Fruit fly (Drosophila melanogaster): Measurements from ENCODE around the gene Scsalpha1.

Gene Scsalpha1

dm6 chr3L:3855194-3855980 is 41.4 kb downstream of the Scsalpha1 start (continued):
- peak in 1 of 3 experiments; percentile 84 for TF ChIP-seq lola (GFP tag; optimal IDR thresholded peaks at IDR 0.05)
- no peak for TF ChIP-seq Gug (GFP tag; IDR thresholded peaks at IDR 0.05)
- TF ChIP-seq Dbx (GFP tag; IDR thresholded peaks at IDR 0.05): no peak
- TF ChIP-seq zf30C (GFP tag; optimal IDR thresholded peaks at IDR 0.05): peak; percentile 89
- no peak for TF ChIP-seq unc-4 (GFP tag; IDR thresholded peaks at IDR 0.05; ENCODE audit: partially characterized antibody)
- TF ChIP-seq bsh (GFP tag; optimal IDR thresholded peaks at IDR 0.05): peak in 1 of 2 experiments; percentile 82
- TF ChIP-seq CG2129 (GFP tag; IDR thresholded peaks at IDR 0.05; ENCODE audit: partially characterized antibody): no peak
- TF ChIP-seq kni (GFP tag; optimal IDR thresholded peaks at IDR 0.05): no peak
- peak; percentile 82 for TF ChIP-seq CG9727 (GFP tag; optimal IDR thresholded peaks at IDR 0.05)
- no peak for TF ChIP-seq CG3838 (GFP tag; optimal IDR thresholded peaks at IDR 0.05)
- TF ChIP-seq CG6689 (GFP tag; IDR thresholded peaks at IDR 0.05): peak; percentile 69
- peak; percentile 48 for TF ChIP-seq Chrac-16 (GFP tag; optimal IDR thresholded peaks at IDR 0.05)
- TF ChIP-seq vfl (GFP tag; optimal IDR thresholded peaks at IDR 0.05): no peak
- no peak for TF ChIP-seq jumu (GFP tag; optimal IDR thresholded peaks at IDR 0.05)
- no peak for TF ChIP-seq fd64A (GFP tag; optimal IDR thresholded peaks at IDR 0.05)
- TF ChIP-seq CG34224 (GFP tag; IDR thresholded peaks at IDR 0.05; ENCODE audit: partially characterized antibody): no peak
- TF ChIP-seq Trl (optimal IDR thresholded peaks at IDR 0.05): no peak
- no peak for TF ChIP-seq Trl (GFP tag; optimal IDR thresholded peaks at IDR 0.05)
- no peak for TF ChIP-seq CG11247 (GFP tag; IDR thresholded peaks at IDR 0.05)
- TF ChIP-seq YL-1 (GFP tag; optimal IDR thresholded peaks at IDR 0.05): no peak
- peak; percentile 64 for TF ChIP-seq gsb-n (tag; optimal IDR thresholded peaks at IDR 0.05)
- TF ChIP-seq ssp (GFP tag; IDR thresholded peaks at IDR 0.05): 0 out of 2 replicates have a peak, but pooled peaks have one; percentile 8
- TF ChIP-seq Fer2 (tag; optimal IDR thresholded peaks at IDR 0.05): no peak
- peak; percentile 78 for TF ChIP-seq CG10979 (tag; optimal IDR thresholded peaks at IDR 0.05)
- no peak for TF ChIP-seq Bteb2 (GFP tag; optimal IDR thresholded peaks at IDR 0.05)
- TF ChIP-seq shn (GFP tag; optimal IDR thresholded peaks at IDR 0.05): no peak
- TF ChIP-seq CG15269 (tag; optimal IDR thresholded peaks at IDR 0.05): peak; percentile 50
- TF ChIP-seq CG7987 (GFP tag; optimal IDR thresholded peaks at IDR 0.05): no peak
- TF ChIP-seq ap (GFP tag; IDR thresholded peaks at IDR 0.05): 0 out of 2 replicates have a peak, but pooled peaks have one; percentile 4
- peak; percentile 63 for TF ChIP-seq CG13424 (tag; optimal IDR thresholded peaks at IDR 0.05)
- TF ChIP-seq CG18262 (tag; optimal IDR thresholded peaks at IDR 0.05): peak; percentile 75
- TF ChIP-seq Doc3 (GFP tag; IDR thresholded peaks at IDR 0.05; ENCODE audit: partially characterized antibody): no peak
- TF ChIP-seq sug (tag; optimal IDR thresholded peaks at IDR 0.05): no peak
- TF ChIP-seq Fer1 (GFP tag; optimal IDR thresholded peaks at IDR 0.05): peak; percentile 38
- TF ChIP-seq onecut (GFP tag; IDR thresholded peaks at IDR 0.05): peak; percentile 38; the same call in 1 of the 2 replicates
- no peak for TF ChIP-seq CG11093 (GFP tag; IDR thresholded peaks at IDR 0.05)
- peak; percentile 59 for TF ChIP-seq CG15601 (tag; optimal IDR thresholded peaks at IDR 0.05)
- TF ChIP-seq dmrt99B (tag; optimal IDR thresholded peaks at IDR 0.05): peak; percentile 53
- no peak for TF ChIP-seq pan (optimal IDR thresholded peaks at IDR 0.05)
- no peak for TF ChIP-seq pan (GFP tag; optimal IDR thresholded peaks at IDR 0.05 in 1 of 2, IDR thresholded peaks at IDR 0.05 in 1 of 2)
- no peak for TF ChIP-seq salm (tag; optimal IDR thresholded peaks at IDR 0.05)
- TF ChIP-seq Sry-δ (GFP tag; optimal IDR thresholded peaks at IDR 0.05): no peak
- TF ChIP-seq Xrp1 (GFP tag; IDR thresholded peaks at IDR 0.05): peak; percentile 89
- no peak for TF ChIP-seq kay (GFP tag; optimal IDR thresholded peaks at IDR 0.05)
- no peak for TF ChIP-seq MESR4 (GFP tag; optimal IDR thresholded peaks at IDR 0.05)
- TF ChIP-seq CG32767 (GFP tag; IDR thresholded peaks at IDR 0.05): no peak
- no peak for TF ChIP-seq CG16813 (GFP tag; IDR thresholded peaks at IDR 0.05; ENCODE audit: partially characterized antibody)
- no peak for TF ChIP-seq grn (GFP tag; optimal IDR thresholded peaks at IDR 0.05)
- TF ChIP-seq Sry-β (GFP tag; optimal IDR thresholded peaks at IDR 0.05): no peak

Data from whole organism, embryonic.